Worm (Caenorhabditis elegans): Measurements from ENCODE around the gene F22F7.3.

F22F7.3 gene

ce11 chrV:2099040-2099439 is 11.4 kb upstream of the F22F7.3 start, which contains the start of gene F36F12.7:
TSS of gene F36F12.7 (plus strand) at chrV:2099340.
- no peak for TF ChIP-seq lin-13 (tag; optimal IDR thresholded peaks at IDR 0.05)
- TF ChIP-seq ham-2 (GFP tag; optimal IDR thresholded peaks at IDR 0.05): no peak
- TF ChIP-seq mep-1 (tag; optimal IDR thresholded peaks at IDR 0.05): no peak
- TF ChIP-seq ceh-39 (tag; optimal IDR thresholded peaks at IDR 0.05): no peak
- no peak for TF ChIP-seq ceh-43 (GFP tag; optimal IDR thresholded peaks at IDR 0.05)
- no peak for TF ChIP-seq blmp-1 (tag; optimal IDR thresholded peaks at IDR 0.05)
- TF ChIP-seq nhr-76 (tag; optimal IDR thresholded peaks at IDR 0.05): no peak
- no peak for TF ChIP-seq sem-2 (GFP tag; optimal IDR thresholded peaks at IDR 0.05)
- TF ChIP-seq hlh-1 (tag; optimal IDR thresholded peaks at IDR 0.05): no peak
- TF ChIP-seq nhr-237 (tag; optimal IDR thresholded peaks at IDR 0.05): no peak
- no peak for TF ChIP-seq elt-1 (tag; optimal IDR thresholded peaks at IDR 0.05; ENCODE audit: borderline replicate concordance, insufficient read depth)
- TF ChIP-seq ceh-83 (GFP tag; optimal IDR thresholded peaks at IDR 0.05): no peak
- no peak for TF ChIP-seq bed-3 (GFP tag; optimal IDR thresholded peaks at IDR 0.05)
- TF ChIP-seq cnd-1 (tag; optimal IDR thresholded peaks at IDR 0.05): no peak
- no peak for TF ChIP-seq lsy-2 (tag; optimal IDR thresholded peaks at IDR 0.05)
- TF ChIP-seq drap-1 (GFP tag; optimal IDR thresholded peaks at IDR 0.05): no peak
- TF ChIP-seq nhr-2 (tag; optimal IDR thresholded peaks at IDR 0.05): no peak
- TF ChIP-seq elt-3 (tag; optimal IDR thresholded peaks at IDR 0.05): no peak

- TF ChIP-seq ceh-39 (tag; optimal IDR thresholded peaks at IDR 0.05) (no peak), lin-13 (tag; optimal IDR thresholded peaks at IDR 0.05) (no peak), mep-1 (tag; optimal IDR thresholded peaks at IDR 0.05) (no peak), unc-120 (tag; optimal IDR thresholded peaks at IDR 0.05; ENCODE audit: poor library complexity, severe bottlenecking) (no peak), bed-3 (GFP tag; optimal IDR thresholded peaks at IDR 0.05) (no peak), ces-1 (GFP tag; optimal IDR thresholded peaks at IDR 0.05) (no peak), elt-1 (tag; optimal IDR thresholded peaks at IDR 0.05; ENCODE audit: borderline replicate concordance, insufficient read depth) (no peak), nhr-28 (tag; optimal IDR thresholded peaks at IDR 0.05) (no peak), nhr-12 (tag; optimal IDR thresholded peaks at IDR 0.05) (no peak), mab-5 (tag; optimal IDR thresholded peaks at IDR 0.05) (no peak)
These were observed 7.3 kb upstream of the F22F7.3 start, which contains the start of gene F36F12.1 for ce11 chrV:2103118-2103517. TSS of gene F36F12.1 (minus strand) at chrV:2103218.

DNA sequence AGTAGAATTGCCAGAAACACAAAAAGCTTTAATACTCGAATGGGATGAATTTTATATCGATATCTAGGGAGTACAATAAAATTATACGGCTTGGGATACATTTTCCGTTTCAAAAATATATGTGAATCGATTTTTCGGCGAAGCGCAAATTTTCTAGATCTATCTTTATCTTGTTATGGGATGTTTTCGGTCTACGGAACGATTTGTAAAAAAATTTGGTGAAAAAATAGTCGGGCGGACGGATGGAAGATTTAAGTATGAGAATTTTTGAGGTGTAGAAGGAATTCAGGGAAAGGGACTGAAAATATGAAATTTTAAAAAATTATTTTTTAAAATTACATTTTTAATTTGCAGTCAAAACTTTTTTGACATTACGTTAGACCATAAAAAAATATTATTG is 4.5 kb upstream of the F22F7.3 start, which contains the start of gene F22F7.4:
Gene F22F7.4 (minus strand): TSS at position 101 of the 400 bp plus-strand sequence.
- TF ChIP-seq tbx-8 (GFP tag; optimal IDR thresholded peaks at IDR 0.05) (no peak), ceh-43 (GFP tag; optimal IDR thresholded peaks at IDR 0.05) (no peak), lsy-2 (tag; optimal IDR thresholded peaks at IDR 0.05) (no peak)

DNA sequence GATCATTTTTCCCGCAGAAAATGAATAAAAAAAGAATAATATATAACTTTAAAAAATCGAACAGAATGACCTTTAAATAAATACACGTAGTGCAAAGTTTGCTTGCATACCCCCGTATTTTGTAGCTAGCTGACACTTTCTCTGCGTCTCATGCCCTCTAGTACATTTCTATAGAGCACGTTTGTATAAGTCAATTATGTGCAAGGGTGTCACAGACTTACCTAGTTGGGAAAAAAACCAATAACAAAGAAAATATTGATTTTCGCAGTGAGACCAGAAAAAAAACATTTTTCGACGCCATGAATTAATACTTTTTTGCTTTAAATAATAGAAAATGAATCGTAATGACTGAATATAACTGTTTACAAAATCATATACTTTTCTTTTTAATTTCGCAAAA is 1.2 kb upstream of the F22F7.3 start, which contains the start of gene ckb-4:
Gene ckb-4 (minus strand): TSS at position 140 of the 400 bp plus-strand sequence.
- TF ChIP-seq pha-4 (tag; optimal IDR thresholded peaks at IDR 0.05): peak; percentile 43
- peak; percentile 10 for TF ChIP-seq ceh-39 (tag; optimal IDR thresholded peaks at IDR 0.05)
- peak; percentile 49 for TF ChIP-seq nhr-237 (tag; optimal IDR thresholded peaks at IDR 0.05)
- peak; percentile 29 for TF ChIP-seq mep-1 (tag; optimal IDR thresholded peaks at IDR 0.05)
- no peak for TF ChIP-seq sem-2 (GFP tag; optimal IDR thresholded peaks at IDR 0.05)
- TF ChIP-seq ces-1 (GFP tag; optimal IDR thresholded peaks at IDR 0.05): peak; percentile 94
- TF ChIP-seq ceh-83 (GFP tag; optimal IDR thresholded peaks at IDR 0.05): no peak
- no peak for TF ChIP-seq mls-2 (tag; optimal IDR thresholded peaks at IDR 0.05)
- TF ChIP-seq blmp-1 (tag; optimal IDR thresholded peaks at IDR 0.05): no peak

DNA sequence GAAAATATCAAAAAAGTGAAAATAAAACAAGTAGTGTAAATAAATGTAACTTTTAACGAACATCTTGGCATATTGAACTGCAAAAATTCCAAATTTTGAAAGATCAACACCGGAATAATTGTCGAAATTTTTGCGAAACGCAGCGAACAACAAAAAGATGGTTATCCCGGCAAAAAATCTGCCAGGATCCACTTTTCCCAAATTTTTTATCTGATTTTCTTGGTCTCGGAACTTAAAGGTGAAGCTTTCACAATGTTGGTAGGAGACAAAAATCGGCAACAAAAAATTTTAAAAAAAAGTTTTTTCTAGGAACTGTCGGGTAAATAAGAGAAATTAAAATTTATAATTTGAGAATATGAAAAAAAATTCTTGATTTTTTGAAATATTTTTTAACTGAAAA is 8.1 kb downstream of the F22F7.3 start, which contains the start of gene bgnt-1.2:
Gene bgnt-1.2 (minus strand): TSS at position 101 of the 400 bp plus-strand sequence.
- TF ChIP-seq snpc-4 (tag; optimal IDR thresholded peaks at IDR 0.05) (no peak), ceh-39 (tag; optimal IDR thresholded peaks at IDR 0.05) (no peak), zip-8 (tag; optimal IDR thresholded peaks at IDR 0.05) (no peak), ham-2 (GFP tag; optimal IDR thresholded peaks at IDR 0.05) (no peak), nhr-2 (tag; optimal IDR thresholded peaks at IDR 0.05) (no peak), unc-62 (GFP tag; optimal IDR thresholded peaks at IDR 0.05) (no peak), cnd-1 (tag; optimal IDR thresholded peaks at IDR 0.05) (no peak), nhr-12 (tag; optimal IDR thresholded peaks at IDR 0.05) (no peak), elt-3 (tag; optimal IDR thresholded peaks at IDR 0.05) (no peak), nhr-76 (tag; optimal IDR thresholded peaks at IDR 0.05) (no peak)

- TF ChIP-seq ham-2 (GFP tag; optimal IDR thresholded peaks at IDR 0.05) (no peak), sptf-1 (tag; optimal IDR thresholded peaks at IDR 0.05) (no peak)
These were observed 9.1 kb downstream of the F22F7.3 start, which contains the start of gene F22F7.11 for ce11 chrV:2119529-2119928. TSS of gene F22F7.11 (plus strand) at chrV:2119829.
